Worm (Caenorhabditis elegans) whole organism, L3 larva: ENCODE results near the gene swd-2.1.

ENCODE experiments used
- R02D3.7 ChIP-seq: fragments of 150-350 bp; optimal IDR thresholded peaks from 2 replicates; lab custom pipeline; 2014; ENCODE audit warnings: missing biosample characterization, missing genetic modification characterization
- ZK546.5 ChIP-seq: sonication (generic microtip); optimal IDR thresholded peaks from 2 replicates; lab custom pipeline; 2017; ENCODE audit warnings: missing biosample characterization, missing genetic modification characterization
- aly-2 ChIP-seq: fragments of 150-350 bp; optimal IDR thresholded peaks from 2 replicates; lab custom pipeline; 2014; ENCODE audit warnings: missing biosample characterization, missing genetic modification characterization
- ama-1 ChIP-seq: fragments of 150-350 bp; optimal IDR thresholded peaks from 2 replicates; lab custom pipeline; 2018
- ceh-16 ChIP-seq: sonication (generic microtip); optimal IDR thresholded peaks from 2 replicates; lab custom pipeline; 2017; ENCODE audit warnings: missing biosample characterization, missing genetic modification characterization
- ceh-28 ChIP-seq: fragments of 150-350 bp; optimal IDR thresholded peaks from 2 replicates; lab custom pipeline; 2014; ENCODE audit warnings: missing biosample characterization, missing genetic modification reagents, missing genetic modification characterization
- ceh-82 ChIP-seq: fragments of 150-350 bp; optimal IDR thresholded peaks from 2 replicates; lab custom pipeline; 2014; ENCODE audit warnings: missing biosample characterization, missing genetic modification characterization
- ceh-9 ChIP-seq: sonication (generic microtip); optimal IDR thresholded peaks from 2 replicates; lab custom pipeline; 2018; ENCODE audit warnings: missing biosample characterization, missing genetic modification characterization
- daf-12 ChIP-seq: fragments of 150-350 bp; optimal IDR thresholded peaks from 2 replicates; lab custom pipeline; 2014; ENCODE audit warnings: missing biosample characterization, missing genetic modification reagents, missing genetic modification characterization
- egl-5 ChIP-seq: fragments of 150-350 bp; optimal IDR thresholded peaks from 2 replicates; lab custom pipeline; 2017; ENCODE audit warnings: missing biosample characterization, missing genetic modification reagents, missing genetic modification characterization, inconsistent platforms
- elt-1 ChIP-seq: fragments of 150-350 bp; optimal IDR thresholded peaks from 2 replicates; lab custom pipeline; 2014; ENCODE audit warnings: missing biosample characterization, missing genetic modification characterization
- elt-2 ChIP-seq: sonication (generic microtip); optimal IDR thresholded peaks from 2 replicates; lab custom pipeline; 2016; ENCODE audit warnings: missing genetic modification reagents, mild to moderate bottlenecking, missing genetic modification characterization, missing compliant biosample characterization
- elt-3 ChIP-seq, 3 experiments: fragments of 150-350 bp in 1 of 3; sonication (generic microtip) in 2 of 3; optimal IDR thresholded peaks; 2 replicates in 2 of 3; 4 replicates in 1 of 3; lab custom pipeline; 2014 to 2017; ENCODE audit warnings: missing biosample characterization in 3 of 3, missing genetic modification characterization in 3 of 3
- eor-1 ChIP-seq, 2 experiments: fragments of 150-350 bp; optimal IDR thresholded peaks; 2 replicates each; lab custom pipeline; 2014 to 2018; ENCODE audit warnings: missing biosample characterization in 2 of 2, missing genetic modification characterization in 2 of 2
- fkh-2 ChIP-seq: fragments of 150-350 bp; optimal IDR thresholded peaks from 2 replicates; lab custom pipeline; 2014; ENCODE audit warnings: missing biosample characterization, missing genetic modification reagents, missing genetic modification characterization
- fos-1 ChIP-seq: fragments of 150-350 bp; optimal IDR thresholded peaks from 2 replicates; lab custom pipeline; 2014; ENCODE audit warnings: missing biosample characterization, missing genetic modification characterization
- jun-1 ChIP-seq: fragments of 150-350 bp; optimal IDR thresholded peaks from 2 replicates; lab custom pipeline; 2014; ENCODE audit warnings: missing biosample characterization, missing genetic modification reagents, missing genetic modification characterization
- lin-15B ChIP-seq: fragments of 150-350 bp; optimal IDR thresholded peaks from 2 replicates; lab custom pipeline; 2014; ENCODE audit warnings: missing biosample characterization, missing genetic modification characterization
- lsy-12 ChIP-seq: sonication (generic microtip); optimal IDR thresholded peaks from 2 replicates; lab custom pipeline; 2016; ENCODE audit warnings: mild to moderate bottlenecking, missing genetic modification characterization, missing compliant biosample characterization
- mdl-1 ChIP-seq: fragments of 150-350 bp; optimal IDR thresholded peaks from 2 replicates; lab custom pipeline; 2014; ENCODE audit warnings: missing biosample characterization, missing genetic modification characterization
- nhr-23 ChIP-seq: fragments of 150-350 bp; optimal IDR thresholded peaks from 2 replicates; lab custom pipeline; 2014; ENCODE audit warnings: missing biosample characterization, missing genetic modification reagents, missing genetic modification characterization
- nhr-237 ChIP-seq: fragments of 150-350 bp; optimal IDR thresholded peaks from 2 replicates; lab custom pipeline; 2014; ENCODE audit warnings: missing biosample characterization, missing genetic modification characterization
- nhr-25 ChIP-seq: sonication (generic microtip); optimal IDR thresholded peaks from 2 replicates; lab custom pipeline; 2017; ENCODE audit warnings: missing biosample characterization, missing genetic modification characterization
- nhr-28 ChIP-seq: fragments of 150-350 bp; optimal IDR thresholded peaks from 2 replicates; lab custom pipeline; 2014; ENCODE audit warnings: missing biosample characterization, missing genetic modification characterization
- nhr-43 ChIP-seq: sonication (generic microtip); optimal IDR thresholded peaks from 2 replicates; lab custom pipeline; 2016; ENCODE audit warnings: mild to moderate bottlenecking, missing genetic modification characterization, missing compliant biosample characterization; ENCODE audit not compliant: poor library complexity, severe bottlenecking
- nhr-67 ChIP-seq: fragments of 150-350 bp; optimal IDR thresholded peaks from 2 replicates; lab custom pipeline; 2014; ENCODE audit warnings: missing biosample characterization, missing genetic modification characterization
- nhr-76 ChIP-seq: fragments of 150-350 bp; sonication (generic microtip); optimal IDR thresholded peaks from 5 replicates; lab custom pipeline; 2014; ENCODE audit warnings: missing biosample characterization, missing genetic modification characterization
- nhr-77 ChIP-seq: fragments of 150-350 bp; optimal IDR thresholded peaks from 2 replicates; lab custom pipeline; 2014; ENCODE audit warnings: missing biosample characterization, missing genetic modification characterization
- pha-4 ChIP-seq: fragments of 150-350 bp; optimal IDR thresholded peaks from 2 replicates; lab custom pipeline; 2014; ENCODE audit warnings: missing biosample characterization, missing genetic modification reagents, missing genetic modification characterization
- pqm-1 ChIP-seq: fragments of 150-350 bp; optimal IDR thresholded peaks from 2 replicates; lab custom pipeline; 2017; ENCODE audit warnings: missing biosample characterization, missing genetic modification characterization, inconsistent platforms
- skn-1 ChIP-seq: fragments of 150-350 bp; optimal IDR thresholded peaks from 2 replicates; lab custom pipeline; 2014; ENCODE audit warnings: missing biosample characterization, missing genetic modification characterization
- tbx-2 ChIP-seq: sonication (generic microtip); optimal IDR thresholded peaks from 2 replicates; lab custom pipeline; 2016; ENCODE audit warnings: mild to moderate bottlenecking, missing genetic modification characterization, missing compliant biosample characterization
- ztf-11 ChIP-seq: fragments of 150-350 bp; optimal IDR thresholded peaks from 2 replicates; lab custom pipeline; 2014; ENCODE audit warnings: missing biosample characterization, missing genetic modification characterization
- ztf-4 ChIP-seq: fragments of 150-350 bp; optimal IDR thresholded peaks from 2 replicates; lab custom pipeline; 2014; ENCODE audit warnings: missing biosample characterization, missing genetic modification characterization

The swd-2.1 gene

DNA sequence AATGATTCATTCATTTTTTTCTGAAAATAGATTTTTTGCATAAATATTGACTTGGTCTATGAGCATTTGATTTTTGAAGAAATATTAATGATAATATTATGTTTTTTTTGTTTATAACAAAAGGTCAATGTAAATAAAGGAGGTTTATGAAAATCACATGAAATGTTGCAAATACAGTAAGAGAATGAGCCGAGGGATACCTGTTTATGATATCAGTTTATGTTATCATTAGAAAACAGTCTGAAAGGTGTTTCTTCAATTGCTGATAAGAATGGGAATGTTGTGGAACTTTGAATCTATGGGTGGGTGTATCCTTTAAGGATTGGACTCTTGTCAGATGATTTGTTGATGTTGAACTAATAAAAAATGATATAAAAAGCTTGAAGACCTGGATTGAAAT is 41.7 kb upstream of the swd-2.1 start:
- TF ChIP-seq lsy-12 (tag; lab: Kevin White, UChicago) (no peak), fkh-2 (no peak), mdl-1 (tag; lab: Kevin White, UChicago) (no peak), nhr-76 (tag; lab: Kevin White, UChicago) (no peak), ceh-28 (tag; lab: Kevin White, UChicago) (no peak), nhr-28 (no peak), aly-2 (no peak), ztf-4 (tag; lab: Kevin White, UChicago) (no peak), lin-15B (no peak), ceh-9 (tag; lab: Kevin White, UChicago) (no peak), nhr-237 (no peak), nhr-67 (tag; lab: Kevin White, UChicago) (no peak), elt-1 (tag; lab: Kevin White, UChicago) (no peak), ama-1 (no peak), tbx-2 (no peak), nhr-43 (tag; lab: Kevin White, UChicago) (no peak), eor-1 (tag; optimal IDR thresholded peaks at IDR 0.05; lab: Kevin White, UChicago) (no peak), jun-1 (tag; lab: Kevin White, UChicago) (no peak), elt-2 (no peak)

DNA sequence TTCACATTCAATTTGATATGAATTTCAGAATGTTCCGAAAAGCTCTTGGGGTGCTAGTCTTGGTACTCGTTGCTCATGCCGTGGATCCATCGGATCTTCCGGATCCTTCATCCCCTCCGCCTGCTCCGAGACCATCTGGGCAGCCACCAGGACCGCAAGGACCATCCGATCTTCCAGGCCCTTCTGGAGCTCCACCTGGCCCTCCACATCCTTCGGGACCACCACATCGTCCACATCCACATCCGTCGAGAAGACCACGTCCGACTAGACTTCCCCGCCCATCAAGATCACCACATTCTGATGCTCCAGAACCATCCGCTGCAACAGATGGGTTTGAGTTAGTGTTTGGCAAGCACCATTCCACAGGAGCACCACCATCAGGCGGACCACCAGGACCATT is 41.2 kb upstream of the swd-2.1 start, which contains the start of gene clx-1:
Gene clx-1 (plus strand): TSS at position 30 of the 400 bp plus-strand sequence.
- TF ChIP-seq ztf-4 (tag; lab: Kevin White, UChicago): no peak
- TF ChIP-seq daf-12 (tag; lab: Kevin White, UChicago): no peak
- TF ChIP-seq nhr-76 (tag; lab: Kevin White, UChicago): no peak
- no peak for TF ChIP-seq R02D3.7
- no peak for TF ChIP-seq nhr-43 (tag; lab: Kevin White, UChicago)
- no peak for TF ChIP-seq ZK546.5 (tag; lab: Kevin White, UChicago)
- TF ChIP-seq ceh-82 (tag; lab: Kevin White, UChicago): no peak
- no peak for TF ChIP-seq nhr-23 (tag; lab: Kevin White, UChicago)
- no peak for TF ChIP-seq aly-2
- TF ChIP-seq ceh-28 (tag; lab: Kevin White, UChicago): no peak
- no peak for TF ChIP-seq ceh-9 (tag; lab: Kevin White, UChicago)
- TF ChIP-seq elt-1 (tag; lab: Kevin White, UChicago): no peak
- TF ChIP-seq fos-1 (tag; lab: Kevin White, UChicago): no peak

ce11 chrIV:7736616-7737015 is 39.2 kb upstream of the swd-2.1 start:
- TF ChIP-seq nhr-25 (tag; lab: Kevin White, UChicago): no peak
- no peak for TF ChIP-seq ceh-16 (tag; lab: Kevin White, UChicago)
- TF ChIP-seq fkh-2: no peak
- no peak for TF ChIP-seq R02D3.7
- TF ChIP-seq nhr-237: no peak
- no peak for TF ChIP-seq nhr-76 (tag; lab: Kevin White, UChicago)
- TF ChIP-seq mdl-1 (tag; lab: Kevin White, UChicago): no peak
- no peak for TF ChIP-seq egl-5 (tag; lab: Kevin White, UChicago)

DNA sequence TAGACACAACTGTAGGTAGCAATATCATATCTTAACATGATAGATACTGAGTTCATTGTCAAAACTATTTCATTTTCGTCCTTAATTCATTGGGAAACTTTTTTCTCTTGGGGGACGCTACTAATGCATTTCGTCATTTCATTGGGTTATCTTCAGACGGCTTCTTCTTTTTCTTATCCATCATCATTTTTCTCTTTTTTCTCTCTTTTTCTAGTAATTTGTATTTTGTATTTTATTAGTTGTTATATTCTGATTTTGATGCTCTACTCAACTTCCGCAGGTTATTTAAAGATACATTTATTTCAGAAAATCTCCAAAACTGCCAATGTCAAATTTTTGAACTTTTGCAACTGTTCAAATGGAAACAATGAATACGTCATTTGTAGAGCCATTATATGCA is 32.3 kb upstream of the swd-2.1 start, which contains the start of gene npr-35:
Gene npr-35 (plus strand): TSS at position 301 of the 400 bp plus-strand sequence.
- TF ChIP-seq ztf-11 (no peak), eor-1 (tag; optimal IDR thresholded peaks at IDR 0.05; lab: Kevin White, UChicago) (no peak), skn-1 (tag; lab: Kevin White, UChicago) (no peak), nhr-77 (tag; lab: Kevin White, UChicago) (no peak), pha-4 (tag; lab: Kevin White, UChicago) (no peak), elt-3 (tag; optimal IDR thresholded peaks at IDR 0.05; lab: Kevin White, UChicago) (no peak)

DNA sequence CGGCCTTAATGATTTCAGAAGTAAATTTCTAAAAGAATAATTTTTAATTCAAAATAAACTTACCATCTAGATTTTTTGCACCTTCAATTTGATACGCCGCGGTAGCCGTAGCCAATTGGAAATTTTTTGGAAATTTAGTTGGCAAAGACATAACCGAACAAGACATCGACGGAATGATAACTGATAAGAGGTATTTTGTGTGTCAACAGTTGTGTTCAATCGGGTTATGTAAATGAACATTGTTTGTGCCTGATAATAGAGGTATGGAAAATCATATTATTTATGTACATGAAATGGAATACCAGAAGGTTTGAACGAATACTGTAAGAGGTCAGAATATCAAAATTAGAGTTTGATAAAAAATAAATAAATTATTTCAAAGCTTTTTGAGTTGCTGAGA is 28.0 kb upstream of the swd-2.1 start, which contains the start of gene klo-1:
Gene klo-1 (minus strand): TSS at position 388 of the 400 bp plus-strand sequence.
- TF ChIP-seq elt-2 (peak; percentile 88), pqm-1 (tag; lab: Kevin White, UChicago) (peak; percentile 52), nhr-43 (tag; lab: Kevin White, UChicago) (no peak)
